Fruit fly (Drosophila melanogaster) whole organism, adult: ENCODE measurements around the gene Vlet.

Experiments used
- CG11617 ChIP-seq: fragments of 200-800 bp; sonication (Bioruptor generic); optimal IDR thresholded peaks from 2 replicates; lab custom pipeline; 2017; ENCODE audit warnings: mild to moderate bottlenecking, missing biosample characterization, missing genetic modification reagents, missing genetic modification characterization
- CG12768 ChIP-seq: fragments of 200-800 bp; sonication (Bioruptor generic); optimal IDR thresholded peaks from 2 replicates; lab custom pipeline; 2017; ENCODE audit warnings: missing biosample characterization, missing genetic modification characterization, mild to moderate bottlenecking, moderate library complexity, missing genetic modification reagents
- CG14711 ChIP-seq: fragments of 200-800 bp; sonication (Bioruptor generic); optimal IDR thresholded peaks from 2 replicates; lab custom pipeline; 2018; ENCODE audit warnings: missing biosample characterization, mild to moderate bottlenecking, missing genetic modification characterization, moderate library complexity
- CG1620 ChIP-seq: fragments of 200-800 bp; sonication (Bioruptor generic); optimal IDR thresholded peaks from 2 replicates; lab custom pipeline; 2016; ENCODE audit warnings: missing biosample characterization, missing genetic modification characterization
- CG33017 ChIP-seq: fragments of 200-800 bp; sonication (Bioruptor generic); optimal IDR thresholded peaks from 2 replicates; lab custom pipeline; 2018; ENCODE audit warnings: missing biosample characterization, mild to moderate bottlenecking, missing genetic modification characterization, moderate library complexity
- CG5204 ChIP-seq: fragments of 200-800 bp; sonication (Bioruptor generic); optimal IDR thresholded peaks from 2 replicates; lab custom pipeline; 2016; ENCODE audit warnings: missing biosample characterization, missing genetic modification characterization
- CG7045 ChIP-seq: fragments of 200-800 bp; sonication (Bioruptor generic); optimal IDR thresholded peaks from 2 replicates; lab custom pipeline; 2017; ENCODE audit warnings: missing biosample characterization, mild to moderate bottlenecking, missing genetic modification characterization
- CG7101 ChIP-seq: fragments of 200-800 bp; sonication (Bioruptor generic); optimal IDR thresholded peaks from 2 replicates; lab custom pipeline; 2018; ENCODE audit warnings: missing biosample characterization, mild to moderate bottlenecking, missing genetic modification characterization, moderate library complexity
- Clk ChIP-seq: fragments of 200-800 bp; sonication (Bioruptor generic); optimal IDR thresholded peaks from 2 replicates; lab custom pipeline; 2017; ENCODE audit warnings: missing biosample characterization, missing genetic modification characterization
- Crg-1 ChIP-seq: fragments of 200-800 bp; sonication (Bioruptor generic); optimal IDR thresholded peaks from 2 replicates; lab custom pipeline; 2016; ENCODE audit warnings: missing biosample characterization, missing genetic modification characterization
- Hr96 ChIP-seq: fragments of 200-800 bp; sonication (Bioruptor generic); optimal IDR thresholded peaks from 2 replicates; lab custom pipeline; 2016; ENCODE audit warnings: missing biosample characterization, missing genetic modification characterization
- Mnt ChIP-seq: fragments of 200-800 bp; sonication (Bioruptor generic); optimal IDR thresholded peaks from 2 replicates; lab custom pipeline; 2016; ENCODE audit warnings: missing biosample characterization, mild to moderate bottlenecking, missing genetic modification characterization
- bab1 ChIP-seq: fragments of 200-800 bp; sonication (Bioruptor generic); optimal IDR thresholded peaks from 3 replicates; lab custom pipeline; 2019; ENCODE audit warnings: missing biosample characterization, mild to moderate bottlenecking, missing genetic modification characterization, moderate library complexity
- cic ChIP-seq: fragments of 200-800 bp; sonication (Bioruptor generic); optimal IDR thresholded peaks from 2 replicates; lab custom pipeline; 2017; ENCODE audit warnings: missing biosample characterization, mild to moderate bottlenecking, missing genetic modification characterization, moderate library complexity
- cnc ChIP-seq, 2 experiments: fragments of >200 bp; optimal IDR thresholded peaks; 2 replicates each; lab custom pipeline; 2017
- kay ChIP-seq: fragments of 200-800 bp; sonication (Bioruptor generic); peaks from one replicate; lab custom pipeline; 2016; ENCODE audit warnings: missing biosample characterization, missing genetic modification characterization, borderline replicate concordance
- ovo ChIP-seq: fragments of 200-800 bp; sonication (Bioruptor generic); optimal IDR thresholded peaks from 2 replicates; lab custom pipeline; 2016; ENCODE audit warnings: missing biosample characterization, missing genetic modification characterization
- pad ChIP-seq: fragments of 200-800 bp; sonication (Bioruptor generic); optimal IDR thresholded peaks from 3 replicates; lab custom pipeline; 2017; ENCODE audit warnings: missing biosample characterization, missing genetic modification characterization, mild to moderate bottlenecking, moderate library complexity, missing genetic modification reagents
- tj ChIP-seq: fragments of 200-800 bp; sonication (Bioruptor generic); optimal IDR thresholded peaks from 3 replicates; lab custom pipeline; 2017; ENCODE audit warnings: missing biosample characterization, mild to moderate bottlenecking, missing genetic modification characterization, moderate library complexity
- toe ChIP-seq: fragments of 200-800 bp; sonication (Bioruptor generic); optimal IDR thresholded peaks from 2 replicates; lab custom pipeline; 2016; ENCODE audit warnings: missing biosample characterization, missing genetic modification characterization

Gene Vlet

dm6 chrX:11678539-11679040 lies at the start of gene Vlet, which contains the start of gene bif:
Vlet (minus strand) TSS chrX:11678589.
bif (plus strand) TSS chrX:11678970.
- peak; percentile 75 for TF ChIP-seq CG14711 (tag; lab: Kevin White, UChicago)
- TF ChIP-seq bab1, result peak; percentile 62
- peak; percentile 55 for TF ChIP-seq Hr96 (GFP tag; lab: Kevin White, UChicago)
- TF ChIP-seq CG7045 (GFP tag; lab: Kevin White, UChicago), result peak; percentile 40
- peak; percentile 12 for TF ChIP-seq tj (GFP tag; lab: Kevin White, UChicago)
- peak; percentile 69 for TF ChIP-seq CG7101
- peak; percentile 73 for TF ChIP-seq CG1620
- peak; percentile 56 for TF ChIP-seq Crg-1 (GFP tag; lab: Kevin White, UChicago)
- TF ChIP-seq kay (GFP tag; lab: Kevin White, UChicago), result peak; percentile 77
- TF ChIP-seq pad (GFP tag; lab: Kevin White, UChicago), result no peak
- no peak for TF ChIP-seq CG33017 (tag; lab: Kevin White, UChicago)
- TF ChIP-seq toe, result peak; percentile 52
- TF ChIP-seq CG11617 (GFP tag; lab: Kevin White, UChicago), result peak; percentile 82
- TF ChIP-seq Clk (GFP tag; lab: Kevin White, UChicago), result no peak
- TF ChIP-seq cnc (optimal IDR thresholded peaks at IDR 0.05; lab: Kevin White, UChicago), result no peak
- TF ChIP-seq Mnt (GFP tag; lab: Kevin White, UChicago), result peak; percentile 48
- TF ChIP-seq cic (GFP tag; lab: Kevin White, UChicago), result no peak
- no peak for TF ChIP-seq CG12768
- TF ChIP-seq ovo, result peak; percentile 0
- TF ChIP-seq CG5204, result peak; percentile 37

dm6 chrX:11723946-11724345 lies 45.6 kb upstream of the Vlet start, which contains the start of gene CG15221:
CG15221 (plus strand) TSS chrX:11724246.
- TF ChIP-seq CG14711 (tag; lab: Kevin White, UChicago) (no peak), pad (GFP tag; lab: Kevin White, UChicago) (no peak), CG11617 (GFP tag; lab: Kevin White, UChicago) (no peak), cic (GFP tag; lab: Kevin White, UChicago) (no peak)

dm6 chrX:11720138-11720537 lies 41.7 kb upstream of the Vlet start, which contains the start of gene Tango10:
Tango10 (plus strand) TSS chrX:11720245.
- TF ChIP-seq kay (GFP tag; lab: Kevin White, UChicago) (no peak), CG7045 (GFP tag; lab: Kevin White, UChicago) (no peak), pad (GFP tag; lab: Kevin White, UChicago) (peak; percentile 53), Clk (GFP tag; lab: Kevin White, UChicago) (no peak), Mnt (GFP tag; lab: Kevin White, UChicago) (peak; percentile 51), CG33017 (tag; lab: Kevin White, UChicago) (peak; percentile 19), toe (peak; percentile 24), cic (GFP tag; lab: Kevin White, UChicago) (no peak), Crg-1 (GFP tag; lab: Kevin White, UChicago) (peak; percentile 62), CG11617 (GFP tag; lab: Kevin White, UChicago) (peak; percentile 66), CG14711 (tag; lab: Kevin White, UChicago) (peak; percentile 64), tj (GFP tag; lab: Kevin White, UChicago) (peak; percentile 75), CG12768 (no peak), ovo (peak; percentile 50), bab1 (peak; percentile 89), cnc (optimal IDR thresholded peaks at IDR 0.05; lab: Kevin White, UChicago) (no peak), Hr96 (GFP tag; lab: Kevin White, UChicago) (no peak), CG5204 (no peak), CG7101 (peak; percentile 55), CG1620 (peak; percentile 67)

dm6 chrX:11717892-11718291 lies 39.5 kb upstream of the Vlet start:
- TF ChIP-seq cnc (optimal IDR thresholded peaks at IDR 0.05; lab: Kevin White, UChicago) (no peak), CG7045 (GFP tag; lab: Kevin White, UChicago) (no peak), CG14711 (tag; lab: Kevin White, UChicago) (no peak)

dm6 chrX:11716731-11717326 lies 38.4 kb upstream of the Vlet start, which contains the start of gene prtp:
prtp (plus strand) TSS chrX:11716756.
- TF ChIP-seq Mnt (GFP tag; lab: Kevin White, UChicago) (peak; percentile 54), CG7045 (GFP tag; lab: Kevin White, UChicago) (no peak), Crg-1 (GFP tag; lab: Kevin White, UChicago) (peak; percentile 15), bab1 (peak; percentile 30), CG14711 (tag; lab: Kevin White, UChicago) (peak; percentile 71), CG5204 (peak; percentile 45), Clk (GFP tag; lab: Kevin White, UChicago) (no peak)

dm6 chrX:11715937-11716730 lies 37.7 kb upstream of the Vlet start:
- peak; percentile 66 for TF ChIP-seq ovo
- peak; percentile 85 for TF ChIP-seq CG11617 (GFP tag; lab: Kevin White, UChicago)
- TF ChIP-seq CG7101, result peak; percentile 87
- no peak for TF ChIP-seq cnc (optimal IDR thresholded peaks at IDR 0.05; lab: Kevin White, UChicago)
- TF ChIP-seq toe, result peak; percentile 31
- peak; percentile 30 for TF ChIP-seq cic (GFP tag; lab: Kevin White, UChicago)
- TF ChIP-seq CG5204, result peak; percentile 68
- peak; percentile 66 for TF ChIP-seq CG1620
- peak; percentile 74 for TF ChIP-seq pad (GFP tag; lab: Kevin White, UChicago)
- TF ChIP-seq Hr96 (GFP tag; lab: Kevin White, UChicago), result peak; percentile 84
- peak; percentile 80 for TF ChIP-seq CG14711 (tag; lab: Kevin White, UChicago)
- TF ChIP-seq bab1, result peak; percentile 91
- peak; percentile 68 for TF ChIP-seq CG33017 (tag; lab: Kevin White, UChicago)
- peak; percentile 68 for TF ChIP-seq CG7045 (GFP tag; lab: Kevin White, UChicago)
- peak; percentile 63 for TF ChIP-seq CG12768
- peak; percentile 38 for TF ChIP-seq Clk (GFP tag; lab: Kevin White, UChicago)
- peak; percentile 78 for TF ChIP-seq Mnt (GFP tag; lab: Kevin White, UChicago)
- peak; percentile 79 for TF ChIP-seq kay (GFP tag; lab: Kevin White, UChicago)
- peak; percentile 49 for TF ChIP-seq tj (GFP tag; lab: Kevin White, UChicago)
- peak; percentile 77 for TF ChIP-seq Crg-1 (GFP tag; lab: Kevin White, UChicago)
